Worm (Caenorhabditis elegans) whole organism, late embryonic: ENCODE results near the gene pfut-1.

ENCODE experiments used
- ets-4 ChIP-seq: sonication (generic microtip); optimal IDR thresholded peaks from 2 replicates; lab custom pipeline; 2016; ENCODE audit warnings: missing genetic modification characterization, missing compliant biosample characterization
- hlh-8 ChIP-seq: sonication (generic microtip); optimal IDR thresholded peaks from 2 replicates; lab custom pipeline; 2016; ENCODE audit warnings: missing genotype, missing genetic modification characterization, missing compliant biosample characterization
- nfya-1 ChIP-seq: sonication (generic microtip); optimal IDR thresholded peaks from 2 replicates; lab custom pipeline; 2017; ENCODE audit warnings: missing genetic modification characterization, mild to moderate bottlenecking, missing compliant biosample characterization, antibody characterized with exemption, moderate library complexity
- nhr-11 ChIP-seq: fragments of 150-350 bp; optimal IDR thresholded peaks from 2 replicates; lab custom pipeline; 2014; ENCODE audit warnings: missing biosample characterization, missing genetic modification characterization
- pag-3 ChIP-seq: sonication (generic microtip); optimal IDR thresholded peaks from 2 replicates; lab custom pipeline; 2016; ENCODE audit warnings: missing compliant biosample characterization, missing genetic modification characterization, borderline replicate concordance
- pqm-1 ChIP-seq: sonication (generic microtip); optimal IDR thresholded peaks from 2 replicates; lab custom pipeline; 2016; ENCODE audit warnings: missing genetic modification characterization, missing compliant biosample characterization
- ref-2 ChIP-seq: sonication (generic microtip); optimal IDR thresholded peaks from 2 replicates; lab custom pipeline; 2016; ENCODE audit warnings: missing genetic modification characterization, missing compliant biosample characterization
- rnt-1 ChIP-seq: sonication (generic microtip); optimal IDR thresholded peaks from 2 replicates; lab custom pipeline; 2016; ENCODE audit warnings: missing genetic modification characterization, missing compliant biosample characterization
- sox-4 ChIP-seq: sonication (generic microtip); optimal IDR thresholded peaks from 2 replicates; lab custom pipeline; 2017; ENCODE audit warnings: mild to moderate bottlenecking, missing genetic modification characterization, inconsistent platforms, missing compliant biosample characterization
- ztf-16 ChIP-seq: sonication (generic microtip); optimal IDR thresholded peaks from 2 replicates; lab custom pipeline; 2017; ENCODE audit warnings: missing genetic modification characterization, missing compliant biosample characterization

- TF ChIP-seq ref-2 (tag; lab: Kevin White, UChicago) (no peak), pqm-1 (tag; lab: Kevin White, UChicago) (no peak), sox-4 (tag; lab: Kevin White, UChicago) (no peak), ztf-16 (tag; lab: Kevin White, UChicago) (no peak), ets-4 (tag; lab: Kevin White, UChicago) (no peak), rnt-1 (tag; lab: Kevin White, UChicago) (no peak), pag-3 (tag; lab: Kevin White, UChicago) (no peak), nhr-11 (no peak), nfya-1 (tag; lab: Kevin White, UChicago) (no peak), hlh-8 (tag; lab: Kevin White, UChicago) (no peak)
These were observed 38.6 kb upstream of the pfut-1 start, which contains the start of gene spc-1 for ce11 chrX:3126979-3127378.
